Worm (Caenorhabditis elegans): ENCODE measurements around the gene R10H10.3.
A peak's percentile ranks its signal among the peaks of the same experiment; 100 is the strongest.

Gene R10H10.3

ce11 chrIV:10344621-10345020 is 43.7 kb upstream of the R10H10.3 start:
- TF ChIP-seq mbf-1 (tag; optimal IDR thresholded peaks at IDR 0.05): no peak
- TF ChIP-seq nhr-12 (tag; optimal IDR thresholded peaks at IDR 0.05): no peak
- TF ChIP-seq sma-3 (GFP tag; optimal IDR thresholded peaks at IDR 0.05): no peak
- peak; percentile 69 for TF ChIP-seq C34F6.9 (tag; optimal IDR thresholded peaks at IDR 0.05)
- TF ChIP-seq zag-1 (tag; optimal IDR thresholded peaks at IDR 0.05): peak; percentile 9
- peak in 1 of 2 experiments; percentile 38 for TF ChIP-seq lsy-2 (tag; optimal IDR thresholded peaks at IDR 0.05)
- TF ChIP-seq crh-2 (tag; optimal IDR thresholded peaks at IDR 0.05): peak; percentile 74
- TF ChIP-seq ztf-4 (tag; optimal IDR thresholded peaks at IDR 0.05): peak; percentile 20
- TF ChIP-seq F13H6.1 (tag; optimal IDR thresholded peaks at IDR 0.05): peak; percentile 70
- TF ChIP-seq nhr-129 (tag; optimal IDR thresholded peaks at IDR 0.05): peak; percentile 68
- TF ChIP-seq sma-9 (GFP tag; optimal IDR thresholded peaks at IDR 0.05): peak; percentile 60
- no peak for TF ChIP-seq sma-9 (tag; optimal IDR thresholded peaks at IDR 0.05)
- TF ChIP-seq ztf-1 (GFP tag; conservative IDR thresholded peaks at IDR 0.05): no peak
- TF ChIP-seq gmeb-1 (tag; optimal IDR thresholded peaks at IDR 0.05): no peak
- TF ChIP-seq nhr-237 (tag; optimal IDR thresholded peaks at IDR 0.05): no peak
- peak; percentile 38 for TF ChIP-seq lin-13 (GFP tag; optimal IDR thresholded peaks at IDR 0.05)

ce11 chrIV:10345486-10345885 is 42.8 kb upstream of the R10H10.3 start:
- peak; percentile 11 for TF ChIP-seq crh-2 (tag; optimal IDR thresholded peaks at IDR 0.05)
- TF ChIP-seq nhr-11 (tag; optimal IDR thresholded peaks at IDR 0.05): no peak

- TF ChIP-seq sma-9 (GFP tag; optimal IDR thresholded peaks at IDR 0.05): peak; percentile 61
- TF ChIP-seq sma-9 (tag; optimal IDR thresholded peaks at IDR 0.05): no peak
- no peak for TF ChIP-seq aly-2 (tag; optimal IDR thresholded peaks at IDR 0.05)
- no peak for TF ChIP-seq ceh-16 (tag; optimal IDR thresholded peaks at IDR 0.05)
- no peak for TF ChIP-seq dmd-4 (tag; optimal IDR thresholded peaks at IDR 0.05)
- TF ChIP-seq nhr-129 (tag; optimal IDR thresholded peaks at IDR 0.05): peak; percentile 82
- no peak for TF ChIP-seq nhr-10 (tag; optimal IDR thresholded peaks at IDR 0.05)
- TF ChIP-seq mbf-1 (tag; optimal IDR thresholded peaks at IDR 0.05): no peak
- TF ChIP-seq ama-1 (optimal IDR thresholded peaks at IDR 0.05): peak; percentile 9
- peak; percentile 43 for TF ChIP-seq nhr-21 (tag; optimal IDR thresholded peaks at IDR 0.05)
- TF ChIP-seq R02D3.7 (tag; optimal IDR thresholded peaks at IDR 0.05): no peak
- no peak for TF ChIP-seq snpc-4 (tag; optimal IDR thresholded peaks at IDR 0.05)
- TF ChIP-seq nhr-23 (tag; optimal IDR thresholded peaks at IDR 0.05): no peak
- no peak for TF ChIP-seq ztf-1 (GFP tag; conservative IDR thresholded peaks at IDR 0.05)
- peak; percentile 12 for TF ChIP-seq zag-1 (tag; optimal IDR thresholded peaks at IDR 0.05)
- TF ChIP-seq ztf-11 (tag; optimal IDR thresholded peaks at IDR 0.05): no peak
- TF ChIP-seq lin-39 (tag; optimal IDR thresholded peaks at IDR 0.05): no peak
- TF ChIP-seq alr-1 (tag; optimal IDR thresholded peaks at IDR 0.05): no peak
- TF ChIP-seq lin-11 (tag; optimal IDR thresholded peaks at IDR 0.05): no peak
- TF ChIP-seq C34F6.9 (tag; optimal IDR thresholded peaks at IDR 0.05): peak; percentile 85
- TF ChIP-seq sma-3 (GFP tag; optimal IDR thresholded peaks at IDR 0.05): peak; percentile 2
- TF ChIP-seq ZK546.5 (tag; optimal IDR thresholded peaks at IDR 0.05): no peak
- no peak for TF ChIP-seq elt-1 (tag; optimal IDR thresholded peaks at IDR 0.05)
- peak; percentile 71 for TF ChIP-seq unc-55 (GFP tag; optimal IDR thresholded peaks at IDR 0.05)
- peak; percentile 33 for TF ChIP-seq lin-13 (GFP tag; optimal IDR thresholded peaks at IDR 0.05)
- peak; percentile 52 for TF ChIP-seq nhr-25 (tag; optimal IDR thresholded peaks at IDR 0.05)
- TF ChIP-seq crh-2 (tag; optimal IDR thresholded peaks at IDR 0.05): peak; percentile 89
- peak; percentile 69 for TF ChIP-seq F13H6.1 (tag; optimal IDR thresholded peaks at IDR 0.05)
- no peak for TF ChIP-seq nhr-11 (tag; optimal IDR thresholded peaks at IDR 0.05)
- peak; percentile 45 for TF ChIP-seq blmp-1 (tag; optimal IDR thresholded peaks at IDR 0.05; ENCODE audit: insufficient read depth)
- peak; percentile 22 for TF ChIP-seq egl-27 (tag; optimal IDR thresholded peaks at IDR 0.05)
- TF ChIP-seq lsy-2 (tag; optimal IDR thresholded peaks at IDR 0.05): peak; percentile 12 to 64
- peak; percentile 31 for TF ChIP-seq nhr-6 (tag; optimal IDR thresholded peaks at IDR 0.05)
- TF ChIP-seq skn-1 (tag; optimal IDR thresholded peaks at IDR 0.05): no peak
- peak; percentile 40 for TF ChIP-seq sem-4 (tag; optimal IDR thresholded peaks at IDR 0.05)
- TF ChIP-seq nhr-77 (tag; optimal IDR thresholded peaks at IDR 0.05): no peak
- TF ChIP-seq fos-1 (tag; optimal IDR thresholded peaks at IDR 0.05): peak; percentile 68
- TF ChIP-seq unc-39 (tag; optimal IDR thresholded peaks at IDR 0.05): no peak
These were observed 42.3 kb upstream of the R10H10.3 start for ce11 chrIV:10345990-10346389.
